Fruit fly (Drosophila melanogaster) whole organism, embryonic: ENCODE results near the gene Sps2.
A peak's percentile ranks its signal among the peaks of the same experiment; 100 is the strongest.

Experiments used
- CG10321 ChIP-seq: fragments of 200-800 bp; sonication (Bioruptor generic); IDR thresholded peaks from 2 replicates; pipeline ENCODE4 v1.3.6; 2022; ENCODE audit warnings: missing biosample characterization, missing genetic modification characterization
- CG11085 ChIP-seq: fragments of 200-800 bp; sonication (Bioruptor generic); IDR thresholded peaks from 2 replicates; pipeline ENCODE4 v1.3.6; 2022; ENCODE audit warnings: missing biosample characterization, missing genetic modification characterization
- CG11695 ChIP-seq: fragments of 200-800 bp; sonication (Bioruptor generic); IDR thresholded peaks from 3 replicates; pipeline ENCODE4 v1.3.6; 2022; ENCODE audit warnings: missing biosample characterization, missing genetic modification characterization
- CG11723 ChIP-seq: fragments of 200-800 bp; sonication (Bioruptor generic); optimal IDR thresholded peaks from 2 replicates; lab custom pipeline; 2017; ENCODE audit warnings: missing biosample characterization, mild to moderate bottlenecking, missing genetic modification characterization
- CG12071 ChIP-seq: fragments of 200-800 bp; sonication (Bioruptor generic); optimal IDR thresholded peaks from 3 replicates; lab custom pipeline; 2018; ENCODE audit warnings: missing biosample characterization, mild to moderate bottlenecking, missing genetic modification characterization
- CG12155 ChIP-seq: fragments of 200-800 bp; sonication (Bioruptor generic); optimal IDR thresholded peaks from 3 replicates; lab custom pipeline; 2016; ENCODE audit warnings: missing biosample characterization, missing genetic modification characterization
- CG12236 ChIP-seq: fragments of 200-800 bp; sonication (Bioruptor generic); optimal IDR thresholded peaks from 2 replicates; lab custom pipeline; 2016; ENCODE audit warnings: missing biosample characterization, missing genetic modification characterization
- CG13123 ChIP-seq: fragments of 200-800 bp; sonication (Bioruptor generic); optimal IDR thresholded peaks from 2 replicates; lab custom pipeline; 2016; ENCODE audit warnings: missing biosample characterization, missing genetic modification characterization
- CG13624 ChIP-seq: fragments of 200-800 bp; sonication (Bioruptor generic); optimal IDR thresholded peaks from 2 replicates; lab custom pipeline; 2016; ENCODE audit warnings: missing biosample characterization, missing genetic modification characterization
- CG1529 ChIP-seq: fragments of 200-800 bp; sonication (Bioruptor generic); optimal IDR thresholded peaks from 3 replicates; lab custom pipeline; 2018; ENCODE audit warnings: missing biosample characterization, missing genetic modification characterization
- CG15696 ChIP-seq: fragments of 200-800 bp; sonication (Bioruptor generic); optimal IDR thresholded peaks from 2 replicates; lab custom pipeline; 2019; ENCODE audit warnings: missing biosample characterization, mild to moderate bottlenecking, missing genetic modification characterization, moderate library complexity
- CG1603 ChIP-seq: fragments of 200-800 bp; sonication (Bioruptor generic); optimal IDR thresholded peaks from 2 replicates; lab custom pipeline; 2019; ENCODE audit warnings: missing biosample characterization, mild to moderate bottlenecking, missing genetic modification characterization, moderate library complexity
- CG1792 ChIP-seq: fragments of 200-800 bp; sonication (Bioruptor generic); optimal IDR thresholded peaks from 2 replicates; lab custom pipeline; 2016; ENCODE audit warnings: missing biosample characterization, missing genetic modification characterization
- CG18764 ChIP-seq: fragments of 200-800 bp; sonication (Bioruptor generic); optimal IDR thresholded peaks from 3 replicates; lab custom pipeline; 2016; ENCODE audit warnings: missing biosample characterization, missing genetic modification characterization
- CG3995 ChIP-seq: fragments of 200-800 bp; sonication (Bioruptor generic); optimal IDR thresholded peaks from 3 replicates; lab custom pipeline; 2016; ENCODE audit warnings: missing biosample characterization, missing genetic modification characterization
- CG6175 ChIP-seq: fragments of 200-800 bp; sonication (Bioruptor generic); IDR thresholded peaks from 3 replicates; pipeline ENCODE4 v1.3.6; 2022; ENCODE audit warnings: missing biosample characterization, missing genetic modification characterization
- CG6791 ChIP-seq: fragments of 200-800 bp; sonication (Bioruptor generic); IDR thresholded peaks from 3 replicates; pipeline ENCODE4 v1.3.6; 2022; ENCODE audit warnings: missing biosample characterization, missing genetic modification characterization; ENCODE audit not compliant: partially characterized antibody
- CG7556 ChIP-seq: fragments of 200-800 bp; sonication (Bioruptor generic); optimal IDR thresholded peaks from 2 replicates; lab custom pipeline; 2017; ENCODE audit warnings: missing biosample characterization, mild to moderate bottlenecking, missing genetic modification characterization
- CG9797 ChIP-seq: fragments of 200-800 bp; sonication (Bioruptor generic); optimal IDR thresholded peaks from 3 replicates; lab custom pipeline; 2018; ENCODE audit warnings: missing biosample characterization, mild to moderate bottlenecking, missing genetic modification characterization
- CkIIα-i1 ChIP-seq: fragments of 200-800 bp; sonication (Bioruptor generic); IDR thresholded peaks from 2 replicates; pipeline ENCODE4 v1.3.6; 2022; ENCODE audit warnings: missing biosample characterization, missing genetic modification characterization
- CoRest ChIP-seq: fragments of 200-800 bp; sonication (Bioruptor generic); optimal IDR thresholded peaks from 3 replicates; lab custom pipeline; 2018; ENCODE audit warnings: missing biosample characterization, mild to moderate bottlenecking, missing genetic modification characterization, moderate library complexity
- Dp ChIP-seq: fragments of 200-800 bp; sonication (Bioruptor generic); optimal IDR thresholded peaks from 2 replicates; lab custom pipeline; 2018; ENCODE audit warnings: missing biosample characterization, mild to moderate bottlenecking, missing genetic modification characterization, moderate library complexity
- Fer1 ChIP-seq: fragments of 200-800 bp; sonication (Bioruptor generic); optimal IDR thresholded peaks from 2 replicates; lab custom pipeline; 2017; ENCODE audit warnings: missing biosample characterization, mild to moderate bottlenecking, missing genetic modification characterization
- Fer2 ChIP-seq: fragments of 200-800 bp; sonication (Bioruptor generic); optimal IDR thresholded peaks from 2 replicates; lab custom pipeline; 2018; ENCODE audit warnings: missing biosample characterization, mild to moderate bottlenecking, missing genetic modification characterization, moderate library complexity
- Gsc ChIP-seq: fragments of 200-800 bp; sonication (Bioruptor generic); IDR thresholded peaks from 2 replicates; pipeline ENCODE4 v1.3.6; 2022; ENCODE audit warnings: missing biosample characterization, missing genetic modification characterization
- Hsf ChIP-seq: fragments of 200-800 bp; sonication (Bioruptor generic); optimal IDR thresholded peaks from 3 replicates; lab custom pipeline; 2016; ENCODE audit warnings: missing biosample characterization, missing genetic modification characterization
- Jarid2 ChIP-seq: fragments of 200-800 bp; sonication (Bioruptor generic); optimal IDR thresholded peaks from 3 replicates; lab custom pipeline; 2017; ENCODE audit warnings: mild to moderate bottlenecking, missing biosample characterization, missing genetic modification reagents, missing genetic modification characterization
- Max ChIP-seq: fragments of 200-800 bp; sonication (Bioruptor generic); optimal IDR thresholded peaks from 2 replicates; lab custom pipeline; 2016; ENCODE audit warnings: missing biosample characterization, mild to moderate bottlenecking, missing genetic modification characterization
- Sox100B ChIP-seq: fragments of 200-800 bp; sonication (Bioruptor generic); optimal IDR thresholded peaks from 3 replicates; lab custom pipeline; 2018; ENCODE audit warnings: missing biosample characterization, mild to moderate bottlenecking, missing genetic modification characterization
- cato ChIP-seq: fragments of 200-800 bp; sonication (Bioruptor generic); optimal IDR thresholded peaks from 2 replicates; lab custom pipeline; 2016; ENCODE audit warnings: missing biosample characterization, missing genetic modification characterization, borderline replicate concordance
- chif ChIP-seq, 2 experiments: fragments of 200-800 bp; sonication (Bioruptor generic); optimal IDR thresholded peaks; 3 replicates each; lab custom pipeline; 2016; ENCODE audit warnings: missing biosample characterization in 2 of 2, missing genetic modification characterization in 2 of 2
- cwo ChIP-seq: fragments of 200-800 bp; sonication (Bioruptor generic); optimal IDR thresholded peaks from 3 replicates; lab custom pipeline; 2017; ENCODE audit warnings: missing biosample characterization, missing genetic modification characterization, mild to moderate bottlenecking, moderate library complexity, missing genetic modification reagents
- dpn ChIP-seq, 2 experiments: fragments of 200-800 bp; sonication (Bioruptor generic); optimal IDR thresholded peaks; 3 replicates each; lab custom pipeline; 2016; ENCODE audit warnings: missing biosample characterization in 2 of 2, missing genetic modification characterization in 2 of 2
- dysf ChIP-seq: fragments of 200-800 bp; sonication (Bioruptor generic); IDR thresholded peaks from 3 replicates; pipeline ENCODE4 v1.3.6; 2022; ENCODE audit warnings: missing biosample characterization, missing genetic modification characterization
- gsb-n ChIP-seq: fragments of 200-800 bp; sonication (Bioruptor generic); optimal IDR thresholded peaks from 3 replicates; lab custom pipeline; 2018; ENCODE audit warnings: missing biosample characterization, mild to moderate bottlenecking, missing genetic modification characterization
- insv ChIP-seq, 2 experiments: fragments of 200-800 bp; sonication (Bioruptor generic); optimal IDR thresholded peaks; 3 replicates each; lab custom pipeline; 2016 to 2018; ENCODE audit warnings: missing biosample characterization in 2 of 2, missing genetic modification characterization in 2 of 2
- jing ChIP-seq: fragments of 200-800 bp; sonication (Bioruptor generic); optimal IDR thresholded peaks from 2 replicates; lab custom pipeline; 2018; ENCODE audit warnings: missing biosample characterization, mild to moderate bottlenecking, missing genetic modification characterization
- luna ChIP-seq: fragments of 200-800 bp; sonication (Bioruptor generic); optimal IDR thresholded peaks from 2 replicates; lab custom pipeline; 2016; ENCODE audit warnings: missing biosample characterization, missing genetic modification characterization
- mirr ChIP-seq: fragments of 200-800 bp; sonication (Bioruptor generic); optimal IDR thresholded peaks from 3 replicates; lab custom pipeline; 2018; ENCODE audit warnings: missing biosample characterization, mild to moderate bottlenecking, missing genetic modification characterization
- onecut ChIP-seq: fragments of 200-800 bp; sonication (Bioruptor generic); IDR thresholded peaks from 2 replicates; pipeline ENCODE4 v1.3.6; 2022; ENCODE audit warnings: missing biosample characterization, missing genetic modification characterization
- phol ChIP-seq: fragments of 200-800 bp; sonication (Bioruptor generic); optimal IDR thresholded peaks from 3 replicates; lab custom pipeline; 2018; ENCODE audit warnings: missing biosample characterization, mild to moderate bottlenecking, missing genetic modification characterization, moderate library complexity
- pnt ChIP-seq: fragments of 200-800 bp; sonication (Bioruptor generic); optimal IDR thresholded peaks from 3 replicates; lab custom pipeline; 2016; ENCODE audit warnings: missing biosample characterization, missing genetic modification characterization
- ranshi ChIP-seq: fragments of 200-800 bp; sonication (Bioruptor generic); IDR thresholded peaks from 2 replicates; pipeline ENCODE4 v1.3.6; 2022; ENCODE audit warnings: missing biosample characterization, missing genetic modification characterization
- scrt ChIP-seq: fragments of 200-800 bp; sonication (Bioruptor generic); optimal IDR thresholded peaks from 2 replicates; lab custom pipeline; 2018; ENCODE audit warnings: missing biosample characterization, mild to moderate bottlenecking, missing genetic modification characterization, moderate library complexity
- sna ChIP-seq: fragments of 200-800 bp; sonication (Bioruptor generic); IDR thresholded peaks from 2 replicates; pipeline ENCODE4 v1.3.6; 2022; ENCODE audit warnings: missing biosample characterization, missing genetic modification characterization; ENCODE audit not compliant: partially characterized antibody
- sqz ChIP-seq: fragments of 200-800 bp; sonication (Bioruptor generic); optimal IDR thresholded peaks from 3 replicates; lab custom pipeline; 2018; ENCODE audit warnings: missing biosample characterization, mild to moderate bottlenecking, missing genetic modification characterization
- ssp ChIP-seq: fragments of 200-800 bp; sonication (Bioruptor generic); IDR thresholded peaks from 2 replicates; pipeline ENCODE4 v1.3.6; 2022; ENCODE audit warnings: missing biosample characterization, missing genetic modification characterization
- vvl ChIP-seq: fragments of 200-800 bp; sonication (Bioruptor generic); IDR thresholded peaks from 2 replicates; pipeline ENCODE4 v1.3.6; 2022; ENCODE audit warnings: missing biosample characterization, missing genetic modification characterization
- wor ChIP-seq: fragments of 200-800 bp; sonication (Bioruptor generic); IDR thresholded peaks from 2 replicates; pipeline ENCODE4 v1.3.6; 2022; ENCODE audit warnings: missing biosample characterization, missing genetic modification characterization
- zfh1 ChIP-seq: fragments of 200-800 bp; sonication (Bioruptor generic); IDR thresholded peaks from 3 replicates; pipeline ENCODE4 v1.3.6; 2022; ENCODE audit warnings: missing biosample characterization, missing genetic modification characterization

The Sps2 gene

dm6 chr2L:10381890-10382450, 39.6 kb downstream of the Sps2 start, which contains the start of gene CG5096 (continued):
- TF ChIP-seq Fer2 (tag; lab: Kevin White, UChicago) (peak; percentile 84), sna (GFP tag; lab: Robert Waterston, UW) (no peak), zfh1 (GFP tag; lab: Robert Waterston, UW) (peak; percentile 87), chif (GFP tag; optimal IDR thresholded peaks at IDR 0.05; lab: Kevin White, UChicago) (peak; percentile 62 to 64), onecut (GFP tag; lab: Robert Waterston, UW) (peak; percentile 81), CG12071 (GFP tag; lab: Kevin White, UChicago) (no peak), ranshi (peak; percentile 91; the same call in 1 of the 2 replicates), CG12236 (GFP tag; lab: Kevin White, UChicago) (peak; percentile 49), sqz (GFP tag; lab: Kevin White, UChicago) (peak; percentile 61), CG1603 (tag; lab: Kevin White, UChicago) (peak; percentile 84), CG12155 (GFP tag; lab: Kevin White, UChicago) (peak; percentile 82), phol (tag; lab: Kevin White, UChicago) (peak; percentile 81), cwo (peak; percentile 92), ssp (GFP tag; lab: Robert Waterston, UW) (peak; percentile 62), Max (GFP tag; lab: Kevin White, UChicago) (peak; percentile 70), insv (GFP tag; optimal IDR thresholded peaks at IDR 0.05; lab: Kevin White, UChicago) (peak in 1 of 2 experiments; percentile 12), cato (peak; percentile 50), pnt (GFP tag; lab: Kevin White, UChicago) (peak; percentile 71), Sox100B (GFP tag; lab: Kevin White, UChicago) (peak; percentile 83), CG6791 (GFP tag; lab: Robert Waterston, UW) (no peak), Jarid2 (GFP tag; lab: Kevin White, UChicago) (no peak), wor (GFP tag; lab: Robert Waterston, UW) (peak; percentile 76), CG11085 (GFP tag; lab: Robert Waterston, UW) (peak; percentile 83), dpn (GFP tag; optimal IDR thresholded peaks at IDR 0.05; lab: Kevin White, UChicago) (peak; percentile 80 to 82), CG13123 (GFP tag; lab: Kevin White, UChicago) (peak; percentile 71), CG11695 (GFP tag; lab: Robert Waterston, UW) (peak; percentile 93), Dp (GFP tag; lab: Kevin White, UChicago) (no peak), Hsf (GFP tag; lab: Kevin White, UChicago) (peak; percentile 79), CG3995 (GFP tag; lab: Kevin White, UChicago) (peak; percentile 49), CG1792 (peak; percentile 78), CG15696 (tag; lab: Kevin White, UChicago) (peak; percentile 42), CoRest (tag; lab: Kevin White, UChicago) (peak; percentile 93), Gsc (GFP tag; lab: Robert Waterston, UW) (no peak), scrt (peak; percentile 90), gsb-n (peak; percentile 72), mirr (GFP tag; lab: Kevin White, UChicago) (peak; percentile 91), jing (GFP tag; lab: Kevin White, UChicago) (peak; percentile 55), dysf (peak; percentile 90), CG1529 (GFP tag; lab: Kevin White, UChicago) (peak; percentile 74), luna (peak; percentile 45), CG18764 (GFP tag; lab: Kevin White, UChicago) (peak; percentile 68), CG9797 (GFP tag; lab: Kevin White, UChicago) (no peak), Fer1 (GFP tag; lab: Kevin White, UChicago) (peak; percentile 95), CG11723 (GFP tag; lab: Kevin White, UChicago) (peak; percentile 70), vvl (GFP tag; lab: Robert Waterston, UW) (peak; percentile 94), CG6175 (GFP tag; lab: Robert Waterston, UW) (peak; percentile 63; the same call in 1 of the 3 replicates), CG13624 (GFP tag; lab: Kevin White, UChicago) (peak; percentile 79), CG10321 (peak; percentile 59; the same call in 1 of the 2 replicates), CG7556 (peak; percentile 81), CkIIα-i1 (GFP tag; lab: Robert Waterston, UW) (no peak)
